Worm (Caenorhabditis elegans) whole organism, young adult: ENCODE results near the gene sms-5.

Experiments
- ceh-27 ChIP-seq: fragments of 200-800 bp; sonication (Bioruptor generic); optimal IDR thresholded peaks from 2 replicates; lab custom pipeline; 2018; ENCODE audit warnings: mild to moderate bottlenecking, missing genetic modification characterization, moderate library complexity, missing compliant biosample characterization
- nhr-27 ChIP-seq: fragments of 200-800 bp; sonication (Bioruptor generic); optimal IDR thresholded peaks from 2 replicates; lab custom pipeline; 2018; ENCODE audit warnings: mild to moderate bottlenecking, missing genetic modification characterization, moderate library complexity, missing compliant biosample characterization

- TF ChIP-seq ceh-27 (GFP tag; lab: Kevin White, UChicago) (no peak), nhr-27 (no peak)
Measured at ce11 chrII:460835-461234, 34.4 kb upstream of the sms-5 start, which contains the start of gene W10D9.3.
